Fruit fly (Drosophila melanogaster): ENCODE results near the gene CG4553.
A peak's percentile ranks its signal among the peaks of the same experiment; 100 is the strongest.

The CG4553 gene

dm6 chr3R:25445546-25446400 lies 30.9 kb downstream of the CG4553 start (continued):
- TF ChIP-seq oc (tag; optimal IDR thresholded peaks at IDR 0.05) (peak; percentile 75), CG10147 (GFP tag; optimal IDR thresholded peaks at IDR 0.05) (no peak), Dip3 (GFP tag; optimal IDR thresholded peaks at IDR 0.05) (no peak), Hr51 (GFP tag; optimal IDR thresholded peaks at IDR 0.05) (peak; percentile 47 to 68), ewg (GFP tag; optimal IDR thresholded peaks at IDR 0.05) (peak; percentile 68), B-H2 (GFP tag; optimal IDR thresholded peaks at IDR 0.05) (no peak), CG1024 (GFP tag; IDR thresholded peaks at IDR 0.05) (peak; percentile 47), CG14710 (tag; optimal IDR thresholded peaks at IDR 0.05) (peak; percentile 72), otp (GFP tag; IDR thresholded peaks at IDR 0.05) (peak; percentile 61; the same call in 1 of the 3 replicates), CG14667 (GFP tag; IDR thresholded peaks at IDR 0.05) (no peak; the same call in 1 of the 2 replicates), Dp (GFP tag; optimal IDR thresholded peaks at IDR 0.05) (no peak), CG4424 (GFP tag; optimal IDR thresholded peaks at IDR 0.05) (peak; percentile 71), crp (GFP tag; optimal IDR thresholded peaks at IDR 0.05) (peak in 1 of 2 experiments; percentile 22), Hr3 (GFP tag; optimal IDR thresholded peaks at IDR 0.05) (peak; percentile 57), aop (GFP tag; IDR thresholded peaks at IDR 0.05) (no peak), Vsx1 (GFP tag; optimal IDR thresholded peaks at IDR 0.05) (peak; percentile 74), CG4617 (GFP tag; optimal IDR thresholded peaks at IDR 0.05; ENCODE audit: borderline replicate concordance) (peak; percentile 29), bigmax (GFP tag; optimal IDR thresholded peaks at IDR 0.05) (no peak), C15 (GFP tag; IDR thresholded peaks at IDR 0.05) (no peak), CG2202 (tag; optimal IDR thresholded peaks at IDR 0.05) (peak; percentile 78), bcd (GFP tag; optimal IDR thresholded peaks at IDR 0.05) (peak; percentile 63), fd96Cb (tag; optimal IDR thresholded peaks at IDR 0.05) (peak; percentile 84), CkIIα-i1 (GFP tag; IDR thresholded peaks at IDR 0.05) (no peak), schlank (tag; optimal IDR thresholded peaks at IDR 0.05) (no peak), Scr (GFP tag; IDR thresholded peaks at IDR 0.05; ENCODE audit: partially characterized antibody) (no peak), CG15073 (GFP tag; optimal IDR thresholded peaks at IDR 0.05) (peak; percentile 40), Dref (GFP tag; IDR thresholded peaks at IDR 0.05) (no peak), CG13624 (GFP tag; optimal IDR thresholded peaks at IDR 0.05) (no peak), HLH3B (GFP tag; IDR thresholded peaks at IDR 0.05) (peak; percentile 79), CG31388 (GFP tag; optimal IDR thresholded peaks at IDR 0.05) (no peak), ase (GFP tag; IDR thresholded peaks at IDR 0.05) (0 out of 3 replicates have a peak, but pooled peaks have one; percentile 60), CG2678 (tag; optimal IDR thresholded peaks at IDR 0.05) (peak; percentile 74), Bgb (GFP tag; IDR thresholded peaks at IDR 0.05; ENCODE audit: partially characterized antibody) (no peak), CG17829 (tag; optimal IDR thresholded peaks at IDR 0.05) (peak; percentile 86), CG17359 (tag; optimal IDR thresholded peaks at IDR 0.05) (peak; percentile 69), Nf-YB (GFP tag; optimal IDR thresholded peaks at IDR 0.05) (peak; percentile 43), Dad (GFP tag; optimal IDR thresholded peaks at IDR 0.05) (peak; percentile 42), Gug (GFP tag; IDR thresholded peaks at IDR 0.05) (peak; percentile 31; the same call in 1 of the 4 replicates), dysf (GFP tag; IDR thresholded peaks at IDR 0.05) (peak; percentile 69; the same call in 2 of the 3 replicates), ara (GFP tag; IDR thresholded peaks at IDR 0.05) (peak; percentile 81), ac (GFP tag; optimal IDR thresholded peaks at IDR 0.05) (peak; percentile 41), CG33213 (GFP tag; optimal IDR thresholded peaks at IDR 0.05) (peak; percentile 33), Six4 (GFP tag; optimal IDR thresholded peaks at IDR 0.05) (peak; percentile 53), ATbp (GFP tag; optimal IDR thresholded peaks at IDR 0.05) (peak; percentile 83), GATAe (GFP tag; conservative IDR thresholded peaks at IDR 0.05) (no peak), Kr (GFP tag; optimal IDR thresholded peaks at IDR 0.05) (no peak), prd (optimal IDR thresholded peaks at IDR 0.05) (no peak), prd (GFP tag; IDR thresholded peaks at IDR 0.05) (peak; percentile 77)

Measured in whole organism, embryonic.